Worm (Caenorhabditis elegans) whole organism, L1 larva: ENCODE results near the gene T25B9.11.

Experiments used
- lin-35 ChIP-seq, 2 experiments: fragments of 150-350 bp; optimal IDR thresholded peaks; 2 replicates each; lab custom pipeline; 2014; ENCODE audit warnings: missing biosample characterization in 2 of 2, missing genetic modification characterization in 2 of 2, missing genetic modification reagents in 2 of 2
- lin-39 ChIP-seq: fragments of 150-350 bp; optimal IDR thresholded peaks from 2 replicates; lab custom pipeline; 2014; ENCODE audit warnings: missing biosample characterization, missing genetic modification reagents, missing genetic modification characterization
- mep-1 ChIP-seq: fragments of 150-350 bp; optimal IDR thresholded peaks from 2 replicates; lab custom pipeline; 2014; ENCODE audit warnings: missing biosample characterization, missing genetic modification characterization
- rnt-1 ChIP-seq: sonication (generic microtip); optimal IDR thresholded peaks from 2 replicates; lab custom pipeline; 2016; ENCODE audit warnings: mild to moderate bottlenecking, missing genetic modification characterization, moderate library complexity, missing compliant biosample characterization
- snpc-4 ChIP-seq: fragments of 150-350 bp; optimal IDR thresholded peaks from 2 replicates; lab custom pipeline; 2014; ENCODE audit warnings: missing biosample characterization, missing genetic modification characterization
- snu-23 ChIP-seq: sonication (generic microtip); optimal IDR thresholded peaks from 2 replicates; lab custom pipeline; 2016; ENCODE audit warnings: missing genetic modification characterization, missing compliant biosample characterization
- sptf-1 ChIP-seq: fragments of 150-350 bp; optimal IDR thresholded peaks from 2 replicates; lab custom pipeline; 2014; ENCODE audit warnings: missing biosample characterization, missing genetic modification characterization
- tbx-2 ChIP-seq: sonication (generic microtip); optimal IDR thresholded peaks from 2 replicates; lab custom pipeline; 2016; ENCODE audit warnings: missing genetic modification characterization, missing compliant biosample characterization
- unc-130 ChIP-seq: fragments of 150-350 bp; optimal IDR thresholded peaks from 2 replicates; lab custom pipeline; 2017; ENCODE audit warnings: missing biosample characterization, missing genetic modification characterization, inconsistent platforms
- ztf-11 ChIP-seq, 2 experiments: sonication (generic microtip); optimal IDR thresholded peaks; 2 replicates each; lab custom pipeline; 2016 to 2017; ENCODE audit warnings: missing genetic modification characterization in 2 of 2, missing biosample characterization in 1 of 2, missing compliant biosample characterization in 1 of 2

- TF ChIP-seq tbx-2 (no peak), snu-23 (peak; percentile 60), rnt-1 (tag; lab: Kevin White, UChicago) (no peak), unc-130 (no peak), lin-39 (tag; lab: Kevin White, UChicago) (no peak), sptf-1 (tag; lab: Kevin White, UChicago) (no peak), lin-35 (GFP tag; optimal IDR thresholded peaks at IDR 0.05; lab: Kevin White, UChicago) (peak in 1 of 2 experiments; percentile 46), snpc-4 (tag; lab: Kevin White, UChicago) (no peak), mep-1 (peak; percentile 59), ztf-11 (tag; optimal IDR thresholded peaks at IDR 0.05; lab: Kevin White, UChicago) (no peak)
Measured at ce11 chrIV:10714594-10714993, 49.7 kb upstream of the T25B9.11 start.
